Worm (Caenorhabditis elegans) whole organism, late embryonic: ENCODE data around the gene math-10.

ENCODE experiments used
- C38D4.7 ChIP-seq: fragments of 200-800 bp; sonication (Bioruptor generic); optimal IDR thresholded peaks from 2 replicates; lab custom pipeline; 2018; ENCODE audit warnings: mild to moderate bottlenecking, missing genetic modification characterization, moderate library complexity, missing compliant biosample characterization
- K02D7.2 ChIP-seq: sonication (generic microtip); optimal IDR thresholded peaks from 2 replicates; lab custom pipeline; 2017; ENCODE audit warnings: mild to moderate bottlenecking, missing genetic modification characterization, missing compliant biosample characterization
- Y22D7AL.16 ChIP-seq: sonication (generic microtip); optimal IDR thresholded peaks from 2 replicates; lab custom pipeline; 2016; ENCODE audit warnings: missing genetic modification characterization, missing compliant biosample characterization
- ama-1 ChIP-seq: fragments of 150-350 bp; optimal IDR thresholded peaks from 2 replicates; lab custom pipeline; 2014
- ceh-19 ChIP-seq: fragments of 200-800 bp; sonication (Bioruptor generic); optimal IDR thresholded peaks from 2 replicates; lab custom pipeline; 2018; ENCODE audit warnings: mild to moderate bottlenecking, missing genetic modification characterization, missing compliant biosample characterization
- ceh-2 ChIP-seq: sonication (generic microtip); optimal IDR thresholded peaks from 2 replicates; lab custom pipeline; 2016; ENCODE audit warnings: missing genotype, missing genetic modification characterization, missing compliant biosample characterization
- ceh-22 ChIP-seq: sonication (generic microtip); optimal IDR thresholded peaks from 2 replicates; lab custom pipeline; 2017; ENCODE audit warnings: missing biosample characterization, missing genetic modification characterization
- ceh-31 ChIP-seq: sonication (generic microtip); optimal IDR thresholded peaks from 2 replicates; lab custom pipeline; 2016; ENCODE audit warnings: missing genetic modification characterization, missing compliant biosample characterization
- ceh-34 ChIP-seq: sonication (generic microtip); optimal IDR thresholded peaks from 2 replicates; lab custom pipeline; 2016; ENCODE audit warnings: mild to moderate bottlenecking, missing genetic modification characterization, missing compliant biosample characterization
- ceh-45 ChIP-seq: fragments of 200-800 bp; sonication (Bioruptor generic); IDR thresholded peaks from 2 replicates; pipeline ENCODE4 v1.3.6; 2022; ENCODE audit warnings: missing genetic modification reagents, missing genetic modification characterization, missing compliant biosample characterization
- dmd-4 ChIP-seq: sonication (generic microtip); optimal IDR thresholded peaks from 2 replicates; lab custom pipeline; 2016; ENCODE audit warnings: borderline replicate concordance, missing genetic modification characterization, missing compliant biosample characterization
- dve-1 ChIP-seq: sonication (generic microtip); optimal IDR thresholded peaks from 2 replicates; lab custom pipeline; 2017; ENCODE audit warnings: antibody characterized with exemption, mild to moderate bottlenecking, missing genetic modification characterization, missing compliant biosample characterization
- ets-4 ChIP-seq: sonication (generic microtip); optimal IDR thresholded peaks from 2 replicates; lab custom pipeline; 2016; ENCODE audit warnings: missing genetic modification characterization, missing compliant biosample characterization
- fax-1 ChIP-seq: sonication (generic microtip); optimal IDR thresholded peaks from 2 replicates; lab custom pipeline; 2016; ENCODE audit warnings: missing genotype, missing genetic modification characterization, missing compliant biosample characterization
- fkh-10 ChIP-seq: fragments of 150-350 bp; optimal IDR thresholded peaks from 2 replicates; lab custom pipeline; 2014; ENCODE audit warnings: missing biosample characterization, missing genetic modification reagents, missing genetic modification characterization
- gmeb-2 ChIP-seq: sonication (generic microtip); optimal IDR thresholded peaks from 2 replicates; lab custom pipeline; 2016; ENCODE audit warnings: missing genetic modification characterization, inconsistent platforms, missing compliant biosample characterization
- hlh-13 ChIP-seq: fragments of 200-800 bp; sonication (Bioruptor generic); optimal IDR thresholded peaks from 2 replicates; lab custom pipeline; 2018; ENCODE audit warnings: mild to moderate bottlenecking, missing genetic modification characterization, missing compliant biosample characterization
- hlh-30 ChIP-seq: sonication (generic microtip); optimal IDR thresholded peaks from 2 replicates; lab custom pipeline; 2017; ENCODE audit warnings: antibody characterized with exemption, missing genetic modification characterization, missing compliant biosample characterization; ENCODE audit not compliant: insufficient read depth
- hlh-8 ChIP-seq: sonication (generic microtip); optimal IDR thresholded peaks from 2 replicates; lab custom pipeline; 2016; ENCODE audit warnings: missing genotype, missing genetic modification characterization, missing compliant biosample characterization
- lim-6 ChIP-seq: sonication (generic microtip); optimal IDR thresholded peaks from 2 replicates; lab custom pipeline; 2016; ENCODE audit warnings: missing genetic modification characterization, missing compliant biosample characterization
- lin-11 ChIP-seq: fragments of 200-800 bp; sonication (Bioruptor generic); optimal IDR thresholded peaks from 2 replicates; lab custom pipeline; 2018; ENCODE audit warnings: mild to moderate bottlenecking, missing genetic modification characterization, missing compliant biosample characterization
- mec-3 ChIP-seq: sonication (generic microtip); optimal IDR thresholded peaks from 2 replicates; lab custom pipeline; 2016; ENCODE audit warnings: borderline replicate concordance, missing genetic modification characterization, missing compliant biosample characterization
- odd-2 ChIP-seq: sonication (generic microtip); optimal IDR thresholded peaks from 2 replicates; lab custom pipeline; 2017; ENCODE audit warnings: antibody characterized with exemption, mild to moderate bottlenecking, missing genetic modification characterization, missing compliant biosample characterization
- pha-4 ChIP-seq: fragments of 150-350 bp; optimal IDR thresholded peaks from 2 replicates; lab custom pipeline; 2018; ENCODE audit warnings: missing biosample characterization, missing genetic modification reagents, missing genetic modification characterization
- pqm-1 ChIP-seq: sonication (generic microtip); optimal IDR thresholded peaks from 2 replicates; lab custom pipeline; 2016; ENCODE audit warnings: missing genetic modification characterization, missing compliant biosample characterization
- pros-1 ChIP-seq: fragments of 150-350 bp; optimal IDR thresholded peaks from 2 replicates; lab custom pipeline; 2014; ENCODE audit warnings: missing biosample characterization, missing genetic modification reagents, missing genetic modification characterization
- ref-2 ChIP-seq: sonication (generic microtip); optimal IDR thresholded peaks from 2 replicates; lab custom pipeline; 2016; ENCODE audit warnings: missing genetic modification characterization, missing compliant biosample characterization
- syd-9 ChIP-seq: sonication (generic microtip); optimal IDR thresholded peaks from 2 replicates; lab custom pipeline; 2016; ENCODE audit warnings: mild to moderate bottlenecking, missing genetic modification characterization, moderate library complexity, missing compliant biosample characterization
- ttx-3 ChIP-seq: sonication (generic microtip); optimal IDR thresholded peaks from 2 replicates; lab custom pipeline; 2016; ENCODE audit warnings: missing genetic modification reagents, missing genetic modification characterization, missing compliant biosample characterization
- unc-3 ChIP-seq, 2 experiments: fragments of 200-800 bp in 1 of 2; sonication (Bioruptor generic) in 1 of 2; sonication (generic microtip) in 1 of 2; conservative IDR thresholded peaks in 1 of 2; optimal IDR thresholded peaks in 1 of 2; 2 replicates each; pipeline versions ENCODE4 v1.3.6 to Lab custom; 2016 to 2022; ENCODE audit warnings: missing compliant biosample characterization in 2 of 2, missing genetic modification characterization in 2 of 2, missing genetic modification reagents in 1 of 2
- unc-86 ChIP-seq: sonication (generic microtip); optimal IDR thresholded peaks from 2 replicates; lab custom pipeline; 2016; ENCODE audit warnings: missing genetic modification characterization, missing compliant biosample characterization
- zip-5 ChIP-seq: sonication (generic microtip); optimal IDR thresholded peaks from 2 replicates; lab custom pipeline; 2016; ENCODE audit warnings: missing genetic modification characterization, missing compliant biosample characterization
- ztf-16 ChIP-seq: sonication (generic microtip); optimal IDR thresholded peaks from 2 replicates; lab custom pipeline; 2017; ENCODE audit warnings: missing genetic modification characterization, missing compliant biosample characterization

The math-10 gene

DNA sequence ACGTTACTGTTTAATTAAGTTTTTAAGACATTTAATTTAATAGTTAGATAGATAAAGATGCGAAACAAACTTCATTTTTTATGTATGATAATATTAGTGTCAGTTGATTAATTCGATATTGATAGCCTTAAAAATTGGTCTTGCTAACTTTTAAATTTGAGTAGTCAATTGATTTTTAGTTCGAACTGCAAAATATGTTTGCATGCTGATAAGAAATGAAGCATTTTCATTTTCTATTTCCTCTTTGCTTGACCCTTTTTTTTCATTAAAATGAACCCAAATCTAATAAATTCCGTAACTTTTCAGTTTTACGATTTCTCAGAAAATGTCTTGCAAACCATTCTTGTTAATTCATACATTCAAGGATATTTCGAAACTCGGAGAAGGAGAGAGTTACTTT lies 33.8 kb downstream of the math-10 start, which contains the start of gene math-22:
TSS of gene math-22 (plus strand) at position 301 of the 400 bp plus-strand sequence.
- TF ChIP-seq ceh-2 (tag; lab: Kevin White, UChicago) (no peak), unc-3 (GFP tag; conservative IDR thresholded peaks at IDR 0.05; lab: Robert Waterston, UW) (no peak), unc-3 (tag; optimal IDR thresholded peaks at IDR 0.05; lab: Kevin White, UChicago) (no peak), pha-4 (no peak), lin-11 (tag; lab: Kevin White, UChicago) (no peak), ztf-16 (tag; lab: Kevin White, UChicago) (no peak), C38D4.7 (GFP tag; lab: Kevin White, UChicago) (no peak), dmd-4 (no peak), ref-2 (tag; lab: Kevin White, UChicago) (no peak), ceh-22 (tag; lab: Kevin White, UChicago) (no peak), pqm-1 (tag; lab: Kevin White, UChicago) (no peak), ceh-31 (tag; lab: Kevin White, UChicago) (no peak), mec-3 (tag; lab: Kevin White, UChicago) (no peak), zip-5 (tag; lab: Kevin White, UChicago) (no peak), hlh-30 (tag; lab: Kevin White, UChicago) (no peak), gmeb-2 (tag; lab: Kevin White, UChicago) (no peak), unc-86 (tag; lab: Kevin White, UChicago) (no peak), hlh-8 (no peak), ttx-3 (tag; lab: Kevin White, UChicago) (no peak), Y22D7AL.16 (tag; lab: Kevin White, UChicago) (no peak), fkh-10 (no peak)

DNA sequence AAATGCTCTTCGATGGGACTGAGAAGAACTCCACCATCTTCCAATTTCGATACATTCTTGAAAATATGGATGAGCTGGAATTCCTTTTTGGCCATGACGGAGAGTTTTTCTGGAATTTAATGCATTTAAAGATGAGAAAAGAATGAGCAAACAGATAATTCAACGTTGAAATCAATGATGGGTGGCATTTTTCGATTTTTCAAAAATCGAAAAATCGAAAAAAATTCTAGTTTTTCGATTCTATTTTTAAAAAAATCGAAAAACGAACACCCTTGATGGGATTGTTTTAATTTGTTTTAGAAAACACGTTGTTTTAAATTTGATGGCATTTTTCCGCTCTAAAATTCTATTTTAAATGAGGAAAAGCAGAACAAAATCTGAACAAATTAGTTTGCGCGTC lies 41.4 kb downstream of the math-10 start, which contains the start of gene math-31:
TSS of gene math-31 (minus strand) at position 101 of the 400 bp plus-strand sequence.
- TF ChIP-seq K02D7.2 (tag; lab: Kevin White, UChicago) (no peak), ceh-34 (tag; lab: Kevin White, UChicago) (no peak), ceh-45 (GFP tag; lab: Robert Waterston, UW) (no peak), odd-2 (tag; lab: Kevin White, UChicago) (no peak), unc-3 (GFP tag; conservative IDR thresholded peaks at IDR 0.05; lab: Robert Waterston, UW) (no peak), unc-3 (tag; optimal IDR thresholded peaks at IDR 0.05; lab: Kevin White, UChicago) (no peak), ceh-22 (tag; lab: Kevin White, UChicago) (no peak), fax-1 (tag; lab: Kevin White, UChicago) (no peak), pros-1 (tag; lab: Kevin White, UChicago) (no peak), hlh-13 (GFP tag; lab: Kevin White, UChicago) (no peak), hlh-30 (tag; lab: Kevin White, UChicago) (no peak), ceh-19 (GFP tag; lab: Kevin White, UChicago) (no peak), ets-4 (tag; lab: Kevin White, UChicago) (no peak), lin-11 (tag; lab: Kevin White, UChicago) (no peak)
- TF ChIP-seq, all 69 proteins: peak for 0

DNA sequence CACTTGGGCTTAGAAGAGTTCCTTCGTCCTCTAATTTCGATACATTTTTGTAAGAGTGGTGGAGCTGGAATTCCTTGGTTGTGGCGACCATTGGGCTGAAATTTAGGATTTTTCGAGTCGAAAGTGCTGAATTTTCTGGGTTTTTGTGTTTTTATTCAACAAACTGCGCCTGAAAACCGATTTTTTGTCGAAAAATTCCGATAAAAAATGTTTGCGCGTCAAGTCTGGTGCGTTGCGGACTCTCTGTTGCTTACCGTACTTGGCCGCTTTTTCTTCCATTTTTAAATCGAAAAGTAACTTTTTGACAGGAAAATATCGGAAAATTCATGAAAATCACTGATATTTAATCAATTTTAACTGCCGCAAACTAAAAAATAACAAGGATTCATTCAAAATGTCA lies 46.5 kb downstream of the math-10 start, which contains the start of gene bath-4:
TSS of gene bath-4 (minus strand) at position 101 of the 400 bp plus-strand sequence.
- no peak for TF ChIP-seq lim-6 (tag; lab: Kevin White, UChicago)
- no peak for TF ChIP-seq dve-1
- TF ChIP-seq ztf-16 (tag; lab: Kevin White, UChicago), result no peak
- TF ChIP-seq fkh-10, result no peak
- TF ChIP-seq ama-1 (lab: Kevin White, UChicago), result no peak
- TF ChIP-seq, all 69 proteins: peak for 0

DNA sequence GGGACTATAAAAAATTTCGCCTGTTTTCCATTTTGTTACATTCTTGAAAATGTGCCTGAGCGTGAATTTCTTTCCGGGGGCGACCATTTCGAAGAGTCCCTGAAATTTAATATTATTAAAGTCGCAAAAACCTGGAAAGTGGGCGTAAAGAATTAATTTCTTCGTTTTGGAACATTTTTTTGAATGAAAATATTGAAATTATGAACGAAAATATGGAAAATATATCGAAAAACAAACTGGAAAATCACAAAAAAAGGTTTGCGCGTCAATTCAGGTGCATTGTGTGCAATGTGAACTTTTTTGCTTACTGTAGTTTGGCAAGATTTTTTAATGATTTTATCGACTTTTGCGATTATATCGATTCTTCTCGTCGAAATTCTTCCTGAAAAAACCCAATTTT lies 49.7 kb downstream of the math-10 start, which contains the start of gene bath-7:
TSS of gene bath-7 (minus strand) at position 101 of the 400 bp plus-strand sequence.
- TF ChIP-seq syd-9 (tag; lab: Kevin White, UChicago), result no peak
